Worm (Caenorhabditis elegans): ENCODE data around the gene F16G10.3.

DNA sequence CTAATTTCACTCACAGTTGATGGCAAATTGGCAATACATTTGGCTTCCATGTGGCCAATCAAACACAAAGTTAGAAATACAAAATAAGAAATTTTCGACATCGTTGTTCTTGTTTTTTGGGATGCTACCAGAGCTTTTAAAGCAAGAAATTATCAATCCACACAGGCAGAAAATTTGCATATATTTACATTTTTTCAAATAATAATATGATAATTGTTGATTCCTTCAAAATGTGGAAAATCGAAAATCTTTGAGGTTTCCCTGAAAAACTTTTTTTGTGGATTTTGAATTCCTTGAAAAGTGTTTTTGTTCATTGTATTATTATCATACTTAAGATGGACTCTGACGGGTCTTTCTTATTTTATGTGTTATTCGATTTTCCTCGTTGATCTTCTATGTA lies 18.7 kb downstream of the F16G10.3 start, which contains the start of gene F16G10.10:
- TF ChIP-seq nhr-10 (tag; optimal IDR thresholded peaks at IDR 0.05): no peak
- no peak for TF ChIP-seq nhr-23 (tag; optimal IDR thresholded peaks at IDR 0.05)
- TF ChIP-seq elt-1 (tag; optimal IDR thresholded peaks at IDR 0.05): no peak
- no peak for TF ChIP-seq ZK546.5 (tag; optimal IDR thresholded peaks at IDR 0.05)
